Fruit fly (Drosophila melanogaster): Measurements from ENCODE around the gene trol.

Gene trol

DNA sequence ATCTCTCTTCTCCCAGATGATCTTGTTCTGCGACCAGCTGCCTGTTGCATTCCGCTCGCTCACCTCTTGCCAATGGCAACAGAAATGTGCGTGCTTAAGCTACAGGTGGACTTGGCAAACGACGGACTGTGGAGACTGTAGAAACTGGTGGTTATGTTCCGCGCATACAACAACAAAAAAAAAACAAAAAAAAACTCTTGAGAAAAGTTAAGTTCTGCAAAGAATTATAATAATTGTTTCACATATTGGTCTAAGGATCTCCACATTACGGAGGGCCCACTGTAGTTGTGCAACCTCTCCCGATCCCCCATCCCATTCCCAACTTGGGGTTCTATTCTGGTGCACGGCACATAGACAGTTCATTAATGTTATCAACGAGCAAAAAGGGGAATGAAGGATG, 76.7 kb downstream of the trol start (continued):
- peak; percentile 46 for TF ChIP-seq fd64A (GFP tag; optimal IDR thresholded peaks at IDR 0.05)
- no peak for TF ChIP-seq maf-S (GFP tag; optimal IDR thresholded peaks at IDR 0.05)
- no peak for TF ChIP-seq Doc2 (GFP tag; IDR thresholded peaks at IDR 0.05)
- peak; percentile 59 for TF ChIP-seq Mes4 (GFP tag; optimal IDR thresholded peaks at IDR 0.05)
- peak; percentile 69 for TF ChIP-seq CG12391 (tag; optimal IDR thresholded peaks at IDR 0.05)
- peak; percentile 91 for TF ChIP-seq CG4404 (GFP tag; IDR thresholded peaks at IDR 0.05)
- peak; percentile 58 for TF ChIP-seq CG3407 (GFP tag; optimal IDR thresholded peaks at IDR 0.05)
- peak; percentile 55 for TF ChIP-seq Hr3 (GFP tag; optimal IDR thresholded peaks at IDR 0.05)
- peak; percentile 52; the same call in 1 of the 2 replicates for TF ChIP-seq dimm (GFP tag; IDR thresholded peaks at IDR 0.05)
- TF ChIP-seq nmo (GFP tag; optimal IDR thresholded peaks at IDR 0.05) = peak; percentile 82
- TF ChIP-seq z (GFP tag; IDR thresholded peaks at IDR 0.05) = peak; percentile 65; the same call in 1 of the 3 replicates
- TF ChIP-seq CG12942 (GFP tag; optimal IDR thresholded peaks at IDR 0.05) = peak; percentile 58
- peak; percentile 83 for TF ChIP-seq CG2712 (tag; optimal IDR thresholded peaks at IDR 0.05)
- TF ChIP-seq dm (GFP tag; optimal IDR thresholded peaks at IDR 0.05) = peak; percentile 51
- peak; percentile 66 for TF ChIP-seq CG11398 (GFP tag; optimal IDR thresholded peaks at IDR 0.05)
- peak; percentile 73 for TF ChIP-seq ssp (GFP tag; IDR thresholded peaks at IDR 0.05)
- TF ChIP-seq ato (GFP tag; IDR thresholded peaks at IDR 0.05; ENCODE audit: partially characterized antibody) = no peak
- no peak for TF ChIP-seq disco-r (GFP tag; optimal IDR thresholded peaks at IDR 0.05)
- TF ChIP-seq Opbp (GFP tag; IDR thresholded peaks at IDR 0.05; ENCODE audit: partially characterized antibody) = no peak
- peak; percentile 67 for TF ChIP-seq peb (GFP tag; IDR thresholded peaks at IDR 0.05)
- peak; percentile 73 to 92 for TF ChIP-seq Pdp1 (GFP tag; optimal IDR thresholded peaks at IDR 0.05)
- TF ChIP-seq B-H2 (GFP tag; optimal IDR thresholded peaks at IDR 0.05) = no peak
- TF ChIP-seq tup (GFP tag; optimal IDR thresholded peaks at IDR 0.05) = peak; percentile 7
- peak; percentile 79 for TF ChIP-seq CG17361 (GFP tag; IDR thresholded peaks at IDR 0.05)
- peak; percentile 68 for TF ChIP-seq CG6272 (GFP tag; IDR thresholded peaks at IDR 0.05)
- TF ChIP-seq kni (GFP tag; optimal IDR thresholded peaks at IDR 0.05) = peak; percentile 30
- peak; percentile 77 for TF ChIP-seq HLH3B (GFP tag; IDR thresholded peaks at IDR 0.05)
- peak; percentile 66 for TF ChIP-seq trem (tag; optimal IDR thresholded peaks at IDR 0.05)
- peak; percentile 27 for TF ChIP-seq CG13624 (GFP tag; optimal IDR thresholded peaks at IDR 0.05)
- peak; percentile 76 for TF ChIP-seq nom (GFP tag; optimal IDR thresholded peaks at IDR 0.05)
- TF ChIP-seq CG18262 (tag; optimal IDR thresholded peaks at IDR 0.05) = peak; percentile 80
- peak; percentile 71 for TF ChIP-seq dmrt99B (tag; optimal IDR thresholded peaks at IDR 0.05)
- peak; percentile 16 for TF ChIP-seq psq (GFP tag; optimal IDR thresholded peaks at IDR 0.05)
- no peak for TF ChIP-seq cg (GFP tag; optimal IDR thresholded peaks at IDR 0.05)
- TF ChIP-seq kay (GFP tag; optimal IDR thresholded peaks at IDR 0.05) = peak; percentile 38
- peak; percentile 84 for TF ChIP-seq dan (GFP tag; IDR thresholded peaks at IDR 0.05)
- peak; percentile 67 for TF ChIP-seq ind (GFP tag; optimal IDR thresholded peaks at IDR 0.05)
- peak; percentile 2 for TF ChIP-seq CG30020 (tag; optimal IDR thresholded peaks at IDR 0.05)
- TF ChIP-seq Hand (GFP tag; optimal IDR thresholded peaks at IDR 0.05) = no peak
- no peak for TF ChIP-seq CG17912 (GFP tag; optimal IDR thresholded peaks at IDR 0.05)
- no peak for TF ChIP-seq grn (GFP tag; optimal IDR thresholded peaks at IDR 0.05)
- TF ChIP-seq cad (GFP tag; optimal IDR thresholded peaks at IDR 0.05) = no peak
- TF ChIP-seq aop (GFP tag; IDR thresholded peaks at IDR 0.05) = peak; percentile 32; the same call in 1 of the 2 replicates
- peak; percentile 82 for TF ChIP-seq CG17328 (GFP tag; IDR thresholded peaks at IDR 0.05)
- TF ChIP-seq unc-4 (GFP tag; IDR thresholded peaks at IDR 0.05; ENCODE audit: partially characterized antibody) = no peak
- TF ChIP-seq HHEX (GFP tag; optimal IDR thresholded peaks at IDR 0.05) = peak; percentile 22
- no peak for TF ChIP-seq Hmx (GFP tag; optimal IDR thresholded peaks at IDR 0.05)
- TF ChIP-seq zfh1 (GFP tag; IDR thresholded peaks at IDR 0.05) = peak; percentile 90
- TF ChIP-seq ara (GFP tag; IDR thresholded peaks at IDR 0.05) = peak; percentile 89
- peak; percentile 58; the same call in 1 of the 3 replicates for TF ChIP-seq CG11695 (GFP tag; IDR thresholded peaks at IDR 0.05)
- peak; percentile 77 for TF ChIP-seq croc (GFP tag; conservative IDR thresholded peaks at IDR 0.05)
